Fruit fly (Drosophila melanogaster): ENCODE data around the gene CG11997.

Gene CG11997

dm6 chr3R:9159756-9160383 is 17.4 kb upstream of the CG11997 start (continued):
- TF ChIP-seq Blimp-1 (GFP tag; optimal IDR thresholded peaks at IDR 0.05), result no peak
- 0 out of 3 replicates have a peak, but pooled peaks have one; percentile 10 for TF ChIP-seq CG6163 (GFP tag; IDR thresholded peaks at IDR 0.05)
- peak; percentile 27 for TF ChIP-seq CG34406 (GFP tag; optimal IDR thresholded peaks at IDR 0.05)
- TF ChIP-seq vri (GFP tag; optimal IDR thresholded peaks at IDR 0.05), result no peak
- TF ChIP-seq CG31627 (GFP tag; optimal IDR thresholded peaks at IDR 0.05), result no peak
- peak; percentile 45 for TF ChIP-seq Smox (GFP tag; optimal IDR thresholded peaks at IDR 0.05)
- peak; percentile 70 for TF ChIP-seq OdsH (GFP tag; optimal IDR thresholded peaks at IDR 0.05)
- TF ChIP-seq Eip75B (GFP tag; optimal IDR thresholded peaks at IDR 0.05), result no peak
- peak; percentile 24 for TF ChIP-seq Sox14 (GFP tag; optimal IDR thresholded peaks at IDR 0.05)
- TF ChIP-seq cyc (GFP tag; optimal IDR thresholded peaks at IDR 0.05), result peak; percentile 32
- TF ChIP-seq CG3032 (tag; optimal IDR thresholded peaks at IDR 0.05), result peak; percentile 43
- no peak for TF ChIP-seq CG8632 (GFP tag; optimal IDR thresholded peaks at IDR 0.05)
- TF ChIP-seq CG10669 (GFP tag; optimal IDR thresholded peaks at IDR 0.05), result peak; percentile 4
- no peak for TF ChIP-seq lz (GFP tag; optimal IDR thresholded peaks at IDR 0.05)
- TF ChIP-seq dsx (GFP tag; optimal IDR thresholded peaks at IDR 0.05; ENCODE audit: poor library complexity, severe bottlenecking), result no peak
- TF ChIP-seq CG3919 (GFP tag; optimal IDR thresholded peaks at IDR 0.05), result peak; percentile 70
- peak; percentile 42 for TF ChIP-seq pdm3 (GFP tag; optimal IDR thresholded peaks at IDR 0.05)
- TF ChIP-seq Ets21C (GFP tag; optimal IDR thresholded peaks at IDR 0.05), result no peak
- TF ChIP-seq CG16779 (tag; optimal IDR thresholded peaks at IDR 0.05), result peak; percentile 26
- peak; percentile 71 for TF ChIP-seq achi (GFP tag; optimal IDR thresholded peaks at IDR 0.05)
- no peak for TF ChIP-seq Hr38 (GFP tag; optimal IDR thresholded peaks at IDR 0.05)
- TF ChIP-seq topi (GFP tag; optimal IDR thresholded peaks at IDR 0.05), result peak; percentile 47
- peak; percentile 81 for TF ChIP-seq CG8119 (GFP tag; IDR thresholded peaks at IDR 0.05)

- no peak for TF ChIP-seq CG7368 (GFP tag; optimal IDR thresholded peaks at IDR 0.05)
- TF ChIP-seq spab (GFP tag; optimal IDR thresholded peaks at IDR 0.05), result no peak
- no peak for TF ChIP-seq CG6163 (GFP tag; IDR thresholded peaks at IDR 0.05)
- TF ChIP-seq Eip75B (GFP tag; optimal IDR thresholded peaks at IDR 0.05), result no peak
- TF ChIP-seq fd59A (GFP tag; optimal IDR thresholded peaks at IDR 0.05), result no peak
- no peak for TF ChIP-seq dac (GFP tag; optimal IDR thresholded peaks at IDR 0.05)
- peak; percentile 64 for TF ChIP-seq svp (GFP tag)
- no peak for TF ChIP-seq CG1621 (tag; optimal IDR thresholded peaks at IDR 0.05)
- TF ChIP-seq fd85E (GFP tag; optimal IDR thresholded peaks at IDR 0.05), result no peak
- TF ChIP-seq acj6 (GFP tag; optimal IDR thresholded peaks at IDR 0.05), result no peak
- no peak for TF ChIP-seq Blimp-1 (GFP tag; optimal IDR thresholded peaks at IDR 0.05)
- TF ChIP-seq Met (GFP tag; optimal IDR thresholded peaks at IDR 0.05), result no peak
- TF ChIP-seq dsx (GFP tag; optimal IDR thresholded peaks at IDR 0.05; ENCODE audit: poor library complexity, severe bottlenecking), result peak; percentile 94
- TF ChIP-seq CG10669 (GFP tag; optimal IDR thresholded peaks at IDR 0.05), result no peak
- no peak for TF ChIP-seq CG4318 (GFP tag; optimal IDR thresholded peaks at IDR 0.05)
- no peak for TF ChIP-seq topi (GFP tag; optimal IDR thresholded peaks at IDR 0.05)
- TF ChIP-seq CG3919 (GFP tag; optimal IDR thresholded peaks at IDR 0.05), result no peak
- TF ChIP-seq vri (GFP tag; optimal IDR thresholded peaks at IDR 0.05), result peak; percentile 23
- no peak for TF ChIP-seq CG11762 (GFP tag; optimal IDR thresholded peaks at IDR 0.05; ENCODE audit: insufficient read depth)
These were observed 16.9 kb upstream of the CG11997 start for dm6 chr3R:9160394-9160793.

- TF ChIP-seq CG8632 (GFP tag; optimal IDR thresholded peaks at IDR 0.05), result no peak
- no peak for TF ChIP-seq esn (GFP tag; optimal IDR thresholded peaks at IDR 0.05)
- TF ChIP-seq CG11762 (GFP tag; optimal IDR thresholded peaks at IDR 0.05; ENCODE audit: insufficient read depth), result no peak
- TF ChIP-seq dac (GFP tag; optimal IDR thresholded peaks at IDR 0.05), result no peak
- no peak for TF ChIP-seq vri (GFP tag; optimal IDR thresholded peaks at IDR 0.05)
- no peak for TF ChIP-seq CG11902 (GFP tag; optimal IDR thresholded peaks at IDR 0.05)
- TF ChIP-seq Eip93F (GFP tag; optimal IDR thresholded peaks at IDR 0.05), result no peak
- no peak for TF ChIP-seq Hr39 (GFP tag; optimal IDR thresholded peaks at IDR 0.05)
- TF ChIP-seq Sox102F (GFP tag; optimal IDR thresholded peaks at IDR 0.05), result no peak
- no peak for TF ChIP-seq Sox14 (GFP tag; optimal IDR thresholded peaks at IDR 0.05)
- TF ChIP-seq dsx (GFP tag; optimal IDR thresholded peaks at IDR 0.05; ENCODE audit: poor library complexity, severe bottlenecking), result no peak
- TF ChIP-seq svp (GFP tag), result no peak
- no peak for TF ChIP-seq net (GFP tag; optimal IDR thresholded peaks at IDR 0.05)
- no peak for TF ChIP-seq CG8319 (GFP tag; optimal IDR thresholded peaks at IDR 0.05)
- TF ChIP-seq CG6792 (GFP tag; optimal IDR thresholded peaks at IDR 0.05), result no peak
- TF ChIP-seq CG8119 (GFP tag; IDR thresholded peaks at IDR 0.05), result no peak
- TF ChIP-seq CG6854 (GFP tag; optimal IDR thresholded peaks at IDR 0.05), result no peak
- no peak for TF ChIP-seq Ets21C (GFP tag; optimal IDR thresholded peaks at IDR 0.05)
These were observed 9.3 kb upstream of the CG11997 start for dm6 chr3R:9168012-9168411.
